Worm (Caenorhabditis elegans) whole organism, late embryonic: ENCODE measurements around the gene srp-2.

Source experiments
- che-1 ChIP-seq: sonication (generic microtip); optimal IDR thresholded peaks from 2 replicates; lab custom pipeline; 2016; ENCODE audit warnings: mild to moderate bottlenecking, missing genetic modification characterization, missing compliant biosample characterization
- dve-1 ChIP-seq: sonication (generic microtip); optimal IDR thresholded peaks from 2 replicates; lab custom pipeline; 2017; ENCODE audit warnings: antibody characterized with exemption, mild to moderate bottlenecking, missing genetic modification characterization, missing compliant biosample characterization
- lin-11 ChIP-seq: fragments of 200-800 bp; sonication (Bioruptor generic); optimal IDR thresholded peaks from 2 replicates; lab custom pipeline; 2018; ENCODE audit warnings: mild to moderate bottlenecking, missing genetic modification characterization, missing compliant biosample characterization
- nhr-11 ChIP-seq: fragments of 150-350 bp; optimal IDR thresholded peaks from 2 replicates; lab custom pipeline; 2014; ENCODE audit warnings: missing biosample characterization, missing genetic modification characterization
- pha-4 ChIP-seq: fragments of 150-350 bp; optimal IDR thresholded peaks from 2 replicates; lab custom pipeline; 2018; ENCODE audit warnings: missing biosample characterization, missing genetic modification reagents, missing genetic modification characterization
- sox-2 ChIP-seq: fragments of 200-800 bp; sonication (Bioruptor generic); IDR thresholded peaks from 2 replicates; pipeline ENCODE4 v1.3.6; 2022; ENCODE audit warnings: missing genetic modification reagents, missing genetic modification characterization, missing compliant biosample characterization
- ttx-3 ChIP-seq: sonication (generic microtip); optimal IDR thresholded peaks from 2 replicates; lab custom pipeline; 2016; ENCODE audit warnings: missing genetic modification reagents, missing genetic modification characterization, missing compliant biosample characterization

DNA sequence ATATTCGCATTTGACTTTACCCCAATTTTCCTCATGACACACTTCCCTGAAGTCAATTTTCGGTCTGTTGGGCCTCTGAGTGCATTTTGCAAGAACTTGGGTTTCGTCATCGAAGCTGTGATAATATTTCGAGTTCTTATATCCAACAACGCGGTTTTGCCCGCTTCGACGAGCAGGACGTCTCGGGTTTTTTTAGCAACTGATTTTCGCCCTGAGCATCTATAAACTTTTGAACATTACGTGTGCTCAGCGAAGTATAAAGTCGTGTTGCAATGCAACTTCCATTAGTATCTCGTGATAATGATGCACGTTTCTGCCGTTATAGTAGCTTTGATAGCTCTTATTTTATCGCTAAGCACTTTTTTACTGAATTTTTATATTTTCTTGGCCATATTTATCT lies 17.6 kb downstream of the srp-2 start, which contains the start of gene srbc-60:
- TF ChIP-seq sox-2 (GFP tag; lab: Robert Waterston, UW) (no peak), pha-4 (tag; lab: Kevin White, UChicago) (no peak), lin-11 (tag; lab: Kevin White, UChicago) (no peak), ttx-3 (tag; lab: Kevin White, UChicago) (no peak), che-1 (tag; lab: Kevin White, UChicago) (no peak), nhr-11 (no peak), dve-1 (tag; lab: Kevin White, UChicago) (no peak)
